Worm (Caenorhabditis elegans): ENCODE measurements around the gene F32D8.3.

The F32D8.3 gene

DNA sequence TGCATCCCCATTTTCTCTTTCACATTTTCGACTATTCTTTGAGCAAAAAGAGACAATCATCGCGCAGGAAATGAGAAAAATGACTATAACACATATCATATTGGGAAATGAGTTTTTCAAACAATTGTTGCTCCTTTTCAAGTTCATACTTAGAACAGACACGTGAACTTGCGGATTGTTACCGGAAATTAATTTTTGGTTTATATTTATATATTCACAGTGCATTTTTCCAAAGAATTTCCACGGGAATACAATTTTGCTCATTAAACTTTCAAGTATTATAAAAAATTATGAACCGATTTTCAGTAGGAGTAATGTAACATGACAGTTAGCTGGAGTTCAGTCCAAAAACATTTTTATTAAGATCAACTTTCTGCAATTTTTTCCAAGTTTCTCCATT is 36.6 kb downstream of the F32D8.3 start, which contains the start of gene F58B4.7:
Gene F58B4.7, minus strand, starts transcription at position 101 of the 400 bp plus-strand sequence.
- TF ChIP-seq aha-1 (tag) (peak; percentile 12), set-16 (GFP tag; IDR thresholded peaks at IDR 0.05) (no peak), zfp-3 (GFP tag; conservative IDR thresholded peaks at IDR 0.05) (no peak), F49E8.2 (tag; optimal IDR thresholded peaks at IDR 0.05; ENCODE audit: borderline replicate concordance) (no peak), attf-4 (tag; optimal IDR thresholded peaks at IDR 0.05) (no peak), aly-2 (tag; optimal IDR thresholded peaks at IDR 0.05) (no peak)

DNA sequence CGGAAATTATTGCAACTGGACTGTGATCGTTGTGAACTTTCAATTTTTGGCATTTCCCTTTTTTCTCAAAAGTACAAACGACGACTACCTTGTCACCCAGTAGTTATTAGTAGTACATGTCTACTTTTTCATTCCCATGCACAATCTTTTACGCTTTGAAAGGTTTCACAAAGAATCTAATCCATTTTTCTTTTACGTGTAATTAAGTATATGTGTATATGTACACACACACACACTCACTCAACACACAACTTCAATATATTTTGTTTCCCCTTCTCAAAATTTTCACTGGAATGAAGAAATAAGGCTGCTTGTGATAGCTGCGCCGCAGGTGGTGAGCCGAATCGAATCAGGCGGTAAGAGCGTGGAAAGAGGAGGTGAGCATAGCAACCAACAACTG is 38.1 kb downstream of the F32D8.3 start, which contains the start of gene F58B4.6:
Gene F58B4.6, plus strand, starts transcription at position 301 of the 400 bp plus-strand sequence.
- no peak for TF ChIP-seq nhr-10 (tag; optimal IDR thresholded peaks at IDR 0.05)
- TF ChIP-seq lin-1 (GFP tag; IDR thresholded peaks at IDR 0.05) = no peak
- no peak for TF ChIP-seq nhr-237 (tag; optimal IDR thresholded peaks at IDR 0.05)
- TF ChIP-seq mdl-1 (tag; optimal IDR thresholded peaks at IDR 0.05) = no peak
- TF ChIP-seq php-3 (GFP tag; IDR thresholded peaks at IDR 0.05) = no peak

DNA sequence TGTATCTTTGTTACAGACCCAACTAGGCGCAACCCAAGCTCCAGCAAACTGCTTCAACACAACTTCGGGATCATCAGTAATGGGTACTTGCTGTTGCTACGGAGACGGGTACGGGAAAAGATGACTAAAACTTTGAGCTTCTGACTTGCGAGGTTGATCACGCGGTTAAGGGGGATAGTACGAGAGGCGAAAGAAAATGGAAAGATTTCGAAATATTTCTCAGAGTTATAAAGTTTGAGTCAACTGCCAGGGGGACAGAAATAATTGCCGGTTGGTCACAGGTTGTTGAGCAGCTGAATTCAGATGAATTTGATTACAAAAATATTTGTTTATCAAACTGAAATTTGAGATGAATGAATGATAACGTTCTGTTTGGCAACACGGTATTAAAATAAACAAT is 39.0 kb downstream of the F32D8.3 start:
- TF ChIP-seq spr-3 (GFP tag; optimal IDR thresholded peaks at IDR 0.05) (no peak), nhr-6 (tag; optimal IDR thresholded peaks at IDR 0.05) (no peak), ztf-11 (tag; optimal IDR thresholded peaks at IDR 0.05) (no peak), egl-43 (GFP tag; IDR thresholded peaks at IDR 0.05) (no peak), ceh-28 (tag; optimal IDR thresholded peaks at IDR 0.05) (no peak), aha-1 (tag) (no peak), lsy-2 (tag; optimal IDR thresholded peaks at IDR 0.05) (no peak), F37D6.2 (tag; optimal IDR thresholded peaks at IDR 0.05) (no peak), fos-1 (tag; optimal IDR thresholded peaks at IDR 0.05) (no peak), pqm-1 (tag; optimal IDR thresholded peaks at IDR 0.05) (no peak), mes-2 (tag; optimal IDR thresholded peaks at IDR 0.05; ENCODE audit: poor library complexity, severe bottlenecking) (no peak), mdt-29 (GFP tag; IDR thresholded peaks at IDR 0.05) (no peak), lir-3 (tag; optimal IDR thresholded peaks at IDR 0.05) (no peak), hlh-11 (tag; optimal IDR thresholded peaks at IDR 0.05) (no peak), dpl-1 (GFP tag; optimal IDR thresholded peaks at IDR 0.05) (no peak)

DNA sequence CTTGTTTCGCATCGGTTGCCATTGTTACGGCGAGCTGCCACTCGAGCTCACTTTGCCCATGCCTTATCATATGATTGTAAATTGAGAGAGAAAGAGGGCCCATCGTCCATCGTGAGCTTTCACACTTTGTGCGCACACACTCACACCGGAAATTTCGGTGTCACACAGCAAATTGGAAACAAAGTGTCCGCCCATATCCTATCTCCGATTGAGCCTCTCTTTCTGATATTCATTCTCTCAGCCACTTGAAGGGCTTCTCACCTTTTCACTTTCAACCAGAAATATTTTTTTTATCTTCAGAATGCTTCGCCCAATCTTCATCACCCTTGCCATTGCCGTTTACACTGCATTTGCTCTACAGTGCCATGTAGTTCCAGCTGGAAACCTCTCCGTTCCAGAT is 42.9 kb downstream of the F32D8.3 start, which contains the start of gene F58B4.3:
Gene F58B4.3, plus strand, starts transcription at position 301 of the 400 bp plus-strand sequence.
- TF ChIP-seq ztf-7 (tag; optimal IDR thresholded peaks at IDR 0.05) (no peak), nhr-102 (tag; optimal IDR thresholded peaks at IDR 0.05) (no peak), nhr-76 (tag; optimal IDR thresholded peaks at IDR 0.05) (no peak), egl-27 (tag; optimal IDR thresholded peaks at IDR 0.05) (no peak), zfp-3 (GFP tag; conservative IDR thresholded peaks at IDR 0.05) (no peak), T26A8.4 (GFP tag; IDR thresholded peaks at IDR 0.05) (no peak), Y5F2A.4 (GFP tag; optimal IDR thresholded peaks at IDR 0.05) (no peak), ceh-62 (tag; optimal IDR thresholded peaks at IDR 0.05) (no peak)

DNA sequence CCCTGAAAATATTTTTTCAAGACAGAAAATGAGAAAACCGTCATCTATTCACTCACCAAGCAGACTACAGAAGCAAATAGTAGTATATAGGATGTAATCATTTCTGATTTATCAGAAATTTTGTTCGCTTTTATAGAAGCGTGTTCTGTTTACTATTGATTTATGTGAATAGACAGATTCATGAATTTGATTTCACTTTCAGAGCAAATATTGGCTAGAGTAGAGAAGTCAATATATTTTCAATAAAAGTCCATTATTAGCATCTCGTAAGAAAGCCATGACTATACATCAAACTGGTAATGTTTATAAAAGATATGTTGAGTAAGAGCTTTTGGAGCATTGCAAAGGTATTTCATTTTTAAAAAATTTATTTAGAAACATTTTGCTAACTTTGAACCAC is 44.6 kb downstream of the F32D8.3 start, which contains the start of gene scvp-1:
Gene scvp-1, minus strand, starts transcription at position 101 of the 400 bp plus-strand sequence.
- TF ChIP-seq dmd-9 (GFP tag; IDR thresholded peaks at IDR 0.05) (no peak), skn-1 (tag; optimal IDR thresholded peaks at IDR 0.05) (no peak), F26F4.8 (GFP tag; conservative IDR thresholded peaks at IDR 0.05) (no peak), daf-19 (GFP tag; conservative IDR thresholded peaks at IDR 0.05) (no peak), T26A8.4 (GFP tag; IDR thresholded peaks at IDR 0.05) (no peak), unc-62 (GFP tag; optimal IDR thresholded peaks at IDR 0.05 in 1 of 2) (no peak), unc-62 (tag; optimal IDR thresholded peaks at IDR 0.05) (no peak), nhr-42 (GFP tag; IDR thresholded peaks at IDR 0.05) (no peak), hif-1 (tag; optimal IDR thresholded peaks at IDR 0.05) (no peak), snpc-4 (tag; optimal IDR thresholded peaks at IDR 0.05) (no peak), mes-2 (tag; optimal IDR thresholded peaks at IDR 0.05; ENCODE audit: poor library complexity, severe bottlenecking) (no peak), nhr-77 (tag; optimal IDR thresholded peaks at IDR 0.05) (no peak), aly-2 (tag; optimal IDR thresholded peaks at IDR 0.05) (no peak), pqm-1 (tag; optimal IDR thresholded peaks at IDR 0.05) (no peak), lin-29 (GFP tag; IDR thresholded peaks at IDR 0.05) (no peak)
